Fruit fly (Drosophila melanogaster) whole organism: ENCODE data around the gene CG8861.

Source experiments
- CG8478 ChIP-seq: fragments of >200 bp; optimal IDR thresholded peaks from 2 replicates; lab custom pipeline; 2018; ENCODE audit warnings: inconsistent platforms
- Dll ChIP-seq: fragments of >200 bp; optimal IDR thresholded peaks from 2 replicates; lab custom pipeline; 2017
- EcR ChIP-seq, 2 experiments: fragments of >200 bp; optimal IDR thresholded peaks; 2 replicates each; lab custom pipeline; 2017; ENCODE audit warnings: missing biosample characterization in 2 of 2, missing genetic modification characterization in 2 of 2, missing genetic modification reagents in 2 of 2
- pan ChIP-seq: fragments of >200 bp; optimal IDR thresholded peaks from 2 replicates; lab custom pipeline; 2017
- psq ChIP-seq: fragments of >200 bp; optimal IDR thresholded peaks from 2 replicates; lab custom pipeline; 2017
- usp ChIP-seq: fragments of >200 bp; optimal IDR thresholded peaks from 2 replicates; lab custom pipeline; 2017; ENCODE audit warnings: missing biosample characterization, missing genetic modification characterization, mixed read lengths

CG8861 gene

DNA sequence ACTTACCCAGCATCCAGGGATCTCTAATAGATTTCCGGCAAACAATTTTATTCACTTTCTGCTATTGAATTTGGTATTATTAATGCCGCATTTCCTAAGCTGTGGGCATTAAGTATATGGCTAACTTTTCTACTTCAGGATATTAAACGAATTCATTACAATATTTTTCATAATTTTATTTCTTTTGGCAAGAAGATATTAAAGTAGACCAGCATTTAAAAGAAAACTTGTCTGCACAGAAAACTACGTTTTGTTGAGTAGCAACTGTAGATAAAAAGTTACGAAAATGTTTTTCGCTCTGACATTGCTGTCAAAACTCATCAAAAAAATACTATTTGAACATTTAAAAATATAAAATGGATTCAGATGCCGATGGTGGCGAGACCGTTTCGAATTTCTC, 6.8 kb downstream of the CG8861 start, which contains the start of gene HP1e:
TSS of gene HP1e (plus strand) at position 301 of the 400 bp plus-strand sequence.
- TF ChIP-seq usp (GFP tag; lab: Kevin White, UChicago) (no peak), CG8478 (lab: Kevin White, UChicago) (no peak), psq (no peak), Dll (lab: Kevin White, UChicago) (no peak), EcR (GFP tag; optimal IDR thresholded peaks at IDR 0.05; lab: Kevin White, UChicago) (no peak), pan (no peak)

DNA sequence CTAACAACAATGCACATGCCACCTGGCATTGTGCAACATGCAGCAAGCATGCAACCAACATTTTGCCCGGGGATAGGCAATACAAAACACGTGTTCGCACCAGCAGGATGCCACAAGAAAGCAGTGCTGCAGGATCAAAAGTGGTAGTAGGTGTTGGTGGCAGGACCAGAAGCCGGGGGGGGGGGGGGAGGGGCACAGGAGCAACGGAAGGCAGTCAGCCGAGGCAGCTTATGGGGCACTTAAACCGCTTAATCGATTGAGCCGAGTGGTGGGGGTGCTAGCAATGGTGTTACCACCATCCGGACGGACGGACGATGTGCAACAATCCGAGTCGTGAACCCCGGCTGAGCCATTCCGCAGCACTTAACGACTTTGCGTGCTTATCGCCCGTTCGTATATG, 31.1 kb downstream of the CG8861 start:
- no peak for TF ChIP-seq psq

DNA sequence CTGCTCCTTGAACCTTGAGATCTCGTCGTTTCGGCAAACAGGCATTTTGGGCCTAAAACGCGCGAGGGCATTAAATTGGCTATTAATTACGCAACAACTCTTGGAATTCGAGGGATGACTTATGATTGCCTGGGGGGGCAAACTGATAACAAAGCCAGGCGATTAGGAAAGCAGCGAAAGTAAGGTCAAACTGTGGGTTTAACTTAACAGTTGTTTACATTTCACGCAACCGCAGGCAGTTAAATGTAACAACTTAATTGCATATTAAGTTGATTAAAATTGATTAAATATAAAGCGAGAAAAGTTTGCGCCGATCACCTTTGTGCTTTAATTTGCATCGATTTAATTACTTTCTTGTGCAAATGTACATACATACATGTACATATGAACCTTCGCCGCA, 40.6 kb downstream of the CG8861 start:
- TF ChIP-seq Dll (lab: Kevin White, UChicago) (no peak), pan (no peak), psq (no peak), CG8478 (lab: Kevin White, UChicago) (no peak), EcR (GFP tag; optimal IDR thresholded peaks at IDR 0.05; lab: Kevin White, UChicago) (no peak), usp (GFP tag; lab: Kevin White, UChicago) (no peak)

DNA sequence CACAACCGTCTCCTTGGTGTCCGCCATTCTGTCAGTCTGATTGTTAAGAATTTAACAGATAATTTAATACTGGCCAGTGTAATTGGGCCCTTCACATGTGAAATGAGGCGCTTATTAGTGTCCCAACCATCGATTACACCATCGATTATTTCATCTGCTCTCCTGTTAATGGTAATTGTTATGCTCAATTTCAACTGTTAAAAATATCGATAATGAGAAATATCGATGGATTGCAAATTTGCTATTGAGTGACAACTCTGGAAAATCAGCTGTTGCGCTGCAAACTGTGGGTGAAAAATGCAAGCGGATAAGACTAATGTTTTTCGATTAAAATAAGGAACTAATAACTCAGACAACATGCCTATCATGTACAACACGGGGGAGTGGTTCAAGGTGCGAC, 61.5 kb downstream of the CG8861 start, which contains the start of the genes TrpRS and Vps16A:
TSS of gene TrpRS (minus strand) at position 140 of the 400 bp plus-strand sequence.
TSS of gene Vps16A (plus strand) at position 255 of the 400 bp plus-strand sequence.
- TF ChIP-seq EcR (GFP tag; optimal IDR thresholded peaks at IDR 0.05; lab: Kevin White, UChicago) (no peak), Dll (lab: Kevin White, UChicago) (no peak), usp (GFP tag; lab: Kevin White, UChicago) (no peak), psq (no peak), CG8478 (lab: Kevin White, UChicago) (no peak), pan (no peak)

DNA sequence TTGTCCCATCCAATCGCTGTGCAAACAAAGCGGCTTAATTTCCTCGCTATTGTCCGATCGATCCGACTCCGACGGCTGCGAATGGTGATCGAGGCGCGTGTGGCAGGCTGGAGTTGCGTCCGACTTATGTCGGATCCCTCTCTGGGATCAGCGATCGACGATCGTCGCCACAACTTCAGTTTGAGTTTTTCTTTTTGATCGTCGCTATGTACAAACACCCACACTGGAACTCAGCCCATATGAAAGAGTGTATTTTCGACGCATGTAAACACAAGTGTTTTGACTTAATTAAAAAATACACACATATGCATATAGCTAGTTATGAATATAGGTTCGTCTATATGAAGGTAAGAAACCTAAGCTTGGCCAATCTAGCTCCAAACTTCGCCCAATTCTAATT, 64.3 kb downstream of the CG8861 start, which contains the start of gene sage:
TSS of gene sage (minus strand) at position 101 of the 400 bp plus-strand sequence.
- TF ChIP-seq CG8478 (lab: Kevin White, UChicago) (no peak), pan (no peak), Dll (lab: Kevin White, UChicago) (no peak)

DNA sequence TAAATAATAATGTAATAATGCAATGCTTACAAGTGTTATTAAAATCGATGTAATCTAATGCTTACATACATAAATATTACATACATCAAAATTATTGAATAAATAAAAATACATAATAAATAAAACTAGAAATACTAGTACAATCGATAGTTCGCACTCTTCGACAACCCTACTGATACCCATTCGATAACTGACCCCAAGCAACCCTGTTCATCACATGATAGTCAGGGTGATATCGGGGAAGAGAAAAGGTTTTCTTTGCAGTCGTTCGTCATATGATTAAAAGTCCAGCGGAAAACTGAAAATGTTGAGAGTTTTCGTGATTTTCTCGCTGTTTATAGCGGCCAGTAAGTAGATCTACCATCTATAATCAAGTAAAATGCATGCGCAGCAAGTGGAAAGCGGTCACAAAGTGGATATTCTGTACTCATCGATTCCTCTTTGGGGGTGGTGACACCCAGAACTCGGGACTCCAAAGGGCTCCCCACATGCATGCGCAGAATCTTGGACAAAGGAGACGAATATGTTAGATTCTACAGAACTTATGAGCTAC, 67.8 kb downstream of the CG8861 start, which contains the start of gene ATP6AP2:
TSS of gene ATP6AP2 (plus strand) at position 218 of the 553 bp plus-strand sequence.
- TF ChIP-seq EcR (GFP tag; optimal IDR thresholded peaks at IDR 0.05; lab: Kevin White, UChicago) (no peak), CG8478 (lab: Kevin White, UChicago) (no peak), psq (no peak), pan (no peak), usp (GFP tag; lab: Kevin White, UChicago) (no peak)

DNA sequence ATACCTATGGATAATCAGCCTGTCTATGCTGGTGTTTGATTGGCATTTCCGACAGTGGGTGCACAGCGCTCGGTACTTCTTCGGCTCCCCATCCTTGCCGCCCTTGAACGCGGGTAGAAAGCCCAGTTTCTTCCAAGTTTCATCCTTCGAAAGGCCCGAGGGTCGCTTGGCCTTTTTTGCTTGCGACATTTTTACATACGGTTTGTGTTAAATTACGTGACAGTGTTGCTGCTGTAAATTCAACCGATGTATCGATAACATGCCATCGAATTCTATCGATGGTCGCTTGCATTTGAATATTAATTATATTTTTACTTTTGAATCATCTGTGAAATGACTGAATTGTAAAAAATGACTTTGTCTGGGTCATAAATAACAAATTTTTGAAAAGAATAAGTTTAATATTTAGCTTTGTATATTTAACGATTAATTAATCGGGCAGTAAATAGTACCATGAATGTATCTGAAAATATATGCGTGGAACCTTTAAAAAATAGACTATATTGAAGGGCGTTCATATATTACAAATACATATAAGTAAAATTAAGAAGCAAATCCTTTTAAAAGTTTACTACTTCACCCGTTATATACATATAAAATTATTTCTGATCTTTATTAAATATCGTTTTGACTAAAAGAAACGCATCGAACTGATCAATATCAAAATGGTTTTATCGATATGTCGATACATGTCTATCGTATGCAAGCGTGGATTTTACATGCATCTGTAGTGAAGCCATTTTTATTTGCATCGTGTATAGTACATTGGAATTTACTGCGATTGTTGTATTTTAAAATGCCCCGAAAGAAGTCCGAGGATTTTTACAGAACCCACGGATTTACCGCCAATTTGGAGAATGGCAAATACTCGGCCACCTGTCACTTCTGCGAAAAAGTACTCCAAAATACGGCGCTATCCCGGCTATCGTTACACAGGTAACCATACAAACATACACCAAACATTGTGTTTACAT, 69.8 kb downstream of the CG8861 start, which contains the start of the genes Ibf2 and Ibf1:
TSS of gene Ibf2 (minus strand) at position 250 of the 974 bp plus-strand sequence.
TSS of gene Ibf1 (plus strand) at position 713 of the 974 bp plus-strand sequence.
- no peak for TF ChIP-seq Dll (lab: Kevin White, UChicago)
- no peak for TF ChIP-seq CG8478 (lab: Kevin White, UChicago)

DNA sequence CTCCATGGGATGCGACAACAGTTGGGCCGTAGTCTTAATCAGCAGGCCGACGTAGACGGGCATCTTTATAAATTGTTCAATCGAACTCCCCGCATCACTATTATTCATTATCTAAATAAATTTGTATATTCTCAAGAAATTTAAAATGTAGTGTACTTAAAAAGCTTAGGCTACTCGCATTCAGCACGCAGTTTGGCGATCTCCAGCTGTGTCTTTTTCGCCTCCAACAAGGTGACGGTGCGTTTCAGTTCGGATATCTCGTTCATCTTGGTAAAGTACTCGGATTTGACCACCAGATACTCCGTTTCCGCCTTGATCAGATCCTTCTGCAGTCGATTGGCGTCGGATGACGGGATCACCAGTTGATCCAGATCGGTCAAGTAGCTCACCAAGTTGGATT, 70.7 kb downstream of the CG8861 start, which contains the start of gene CG16736:
TSS of gene CG16736 (minus strand) at position 101 of the 400 bp plus-strand sequence.
- no peak for TF ChIP-seq pan
- no peak for TF ChIP-seq EcR (GFP tag; optimal IDR thresholded peaks at IDR 0.05; lab: Kevin White, UChicago)
- TF ChIP-seq usp (GFP tag; lab: Kevin White, UChicago): no peak

DNA sequence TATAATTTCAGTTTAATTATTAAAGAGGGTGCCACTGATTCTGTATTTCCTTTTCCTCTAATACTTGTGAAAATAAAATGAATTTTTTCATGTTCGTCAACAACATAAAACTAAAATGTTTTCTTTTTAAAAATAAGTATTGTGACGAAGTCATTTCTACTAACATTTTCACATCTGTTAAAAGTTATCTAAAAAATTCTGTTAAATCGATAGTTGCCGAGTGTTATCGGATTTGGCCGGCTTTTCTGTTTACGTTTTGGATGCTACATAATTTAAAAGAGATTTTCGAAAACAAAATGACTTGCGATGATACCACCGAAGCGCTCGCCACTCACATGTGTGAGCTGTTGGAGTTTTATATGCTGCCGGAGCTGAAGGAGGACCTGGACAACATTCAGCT, 73.5 kb downstream of the CG8861 start, which contains the start of gene CG16734:
TSS of gene CG16734 (plus strand) at position 255 of the 400 bp plus-strand sequence.
- TF ChIP-seq pan: no peak
- no peak for TF ChIP-seq EcR (GFP tag; optimal IDR thresholded peaks at IDR 0.05; lab: Kevin White, UChicago)
- TF ChIP-seq psq: no peak
- TF ChIP-seq usp (GFP tag; lab: Kevin White, UChicago): no peak

DNA sequence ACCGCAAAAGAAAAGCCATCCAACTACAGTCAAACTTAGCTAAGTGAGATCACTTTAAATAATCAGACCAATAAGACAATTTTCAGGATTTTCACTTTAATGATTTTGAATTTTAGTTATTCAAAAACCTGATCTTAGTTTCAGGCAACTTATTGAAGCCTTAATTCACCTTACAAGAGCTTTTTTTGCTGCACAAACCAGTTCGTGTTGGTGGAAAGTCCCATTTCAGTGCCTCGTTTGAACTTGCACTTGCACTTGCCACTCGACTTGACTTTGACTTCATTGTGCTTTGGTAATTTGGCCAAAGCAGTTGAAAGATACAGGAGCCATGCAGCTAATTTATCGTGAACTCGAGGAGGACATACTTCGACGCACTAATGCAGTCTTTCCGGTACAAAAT, 76.8 kb downstream of the CG8861 start, which contains the start of gene St2:
TSS of gene St2 (plus strand) at position 301 of the 400 bp plus-strand sequence.
- TF ChIP-seq CG8478 (lab: Kevin White, UChicago): no peak

DNA sequence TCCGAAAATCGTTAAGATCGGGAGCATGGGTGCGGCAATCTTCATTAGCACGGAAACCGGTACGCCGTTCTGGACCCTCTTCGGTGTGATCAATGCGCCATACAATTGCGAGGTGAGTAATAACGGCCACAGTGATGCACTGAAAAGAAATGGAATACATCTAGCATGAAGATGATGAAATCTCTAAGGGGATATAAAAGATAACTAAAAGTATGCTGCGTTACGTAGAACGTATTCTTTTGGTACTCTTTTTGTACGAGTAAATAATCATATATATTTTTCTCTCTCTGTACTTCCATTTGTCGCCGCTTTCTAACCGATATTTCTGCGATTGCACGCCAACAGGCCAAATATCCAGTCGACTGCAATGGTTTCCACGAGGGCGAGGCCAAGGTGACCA, 77.4 kb downstream of the CG8861 start:
- TF ChIP-seq usp (GFP tag; lab: Kevin White, UChicago) (no peak), EcR (GFP tag; optimal IDR thresholded peaks at IDR 0.05; lab: Kevin White, UChicago) (no peak), psq (no peak), pan (no peak), Dll (lab: Kevin White, UChicago) (no peak), CG8478 (lab: Kevin White, UChicago) (no peak)

DNA sequence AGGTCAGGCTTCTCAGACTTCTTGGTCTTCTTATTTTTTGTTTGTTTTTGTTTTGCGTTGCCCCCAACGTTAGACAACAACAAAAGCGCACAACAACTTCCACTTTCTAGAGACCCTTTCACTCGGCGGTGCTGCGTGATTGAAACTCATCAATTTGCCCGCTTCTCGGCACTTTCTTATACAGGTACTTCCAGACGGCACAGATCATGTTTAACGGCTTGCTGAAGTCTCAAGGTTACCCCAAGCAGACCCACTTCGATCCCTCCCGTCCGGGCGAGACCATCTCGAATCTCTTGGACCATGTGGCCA, 78.6 kb downstream of the CG8861 start:
- TF ChIP-seq pan (no peak), usp (GFP tag; lab: Kevin White, UChicago) (no peak), CG8478 (lab: Kevin White, UChicago) (no peak), Dll (lab: Kevin White, UChicago) (no peak), psq (no peak), EcR (GFP tag; optimal IDR thresholded peaks at IDR 0.05; lab: Kevin White, UChicago) (no peak)
